Worm (Caenorhabditis elegans): ENCODE results near the gene aexr-2.

The aexr-2 gene

ce11 chrX:6672519-6672918 is 41.2 kb upstream of the aexr-2 start, which contains the start of gene col-172:
col-172 (plus strand) TSS chrX:6672819.
- TF ChIP-seq mep-1 (tag; optimal IDR thresholded peaks at IDR 0.05) (no peak), dmd-6 (GFP tag; IDR thresholded peaks at IDR 0.05) (no peak), hlh-11 (tag; optimal IDR thresholded peaks at IDR 0.05) (no peak), fkh-10 (GFP tag; optimal IDR thresholded peaks at IDR 0.05) (no peak), snpc-4 (tag; optimal IDR thresholded peaks at IDR 0.05) (no peak), arid-1 (GFP tag; conservative IDR thresholded peaks at IDR 0.05) (no peak), aha-1 (tag) (no peak), pha-4 (GFP tag; IDR thresholded peaks at IDR 0.05) (no peak), pha-4 (tag; optimal IDR thresholded peaks at IDR 0.05) (no peak), dve-1 (tag; optimal IDR thresholded peaks at IDR 0.05; ENCODE audit: insufficient read depth) (no peak), snpc-1.2 (GFP tag; IDR thresholded peaks at IDR 0.05) (no peak), egl-27 (tag; optimal IDR thresholded peaks at IDR 0.05) (no peak), F37D6.2 (tag; optimal IDR thresholded peaks at IDR 0.05) (no peak), hmg-1.1 (GFP tag; IDR thresholded peaks at IDR 0.05) (no peak)

- TF ChIP-seq pqm-1 (tag; optimal IDR thresholded peaks at IDR 0.05) (no peak), unc-62 (GFP tag; optimal IDR thresholded peaks at IDR 0.05 in 1 of 2) (peak in 1 of 2 experiments; percentile 92), unc-62 (tag; optimal IDR thresholded peaks at IDR 0.05) (no peak), hmg-1.1 (GFP tag; IDR thresholded peaks at IDR 0.05) (no peak), daf-12 (tag; optimal IDR thresholded peaks at IDR 0.05) (no peak), rbr-2 (tag; optimal IDR thresholded peaks at IDR 0.05) (no peak)
Observed at ce11 chrX:6671717-6672116, 40.4 kb upstream of the aexr-2 start.

ce11 chrX:6669366-6669765 is 38.0 kb upstream of the aexr-2 start:
- TF ChIP-seq hmg-1.1 (GFP tag; IDR thresholded peaks at IDR 0.05) (no peak), pha-4 (GFP tag; IDR thresholded peaks at IDR 0.05) (no peak), pha-4 (tag; optimal IDR thresholded peaks at IDR 0.05) (no peak), lin-29 (GFP tag; IDR thresholded peaks at IDR 0.05) (no peak), F37D6.2 (tag; optimal IDR thresholded peaks at IDR 0.05) (no peak), snpc-4 (tag; optimal IDR thresholded peaks at IDR 0.05) (no peak), Y105C5A.15 (GFP tag; IDR thresholded peaks at IDR 0.05) (no peak), aha-1 (tag) (no peak), mxl-3 (GFP tag; optimal IDR thresholded peaks at IDR 0.05) (no peak), daf-8 (GFP tag; IDR thresholded peaks at IDR 0.05) (no peak), R02D3.7 (tag; optimal IDR thresholded peaks at IDR 0.05) (no peak), zfp-2 (tag; optimal IDR thresholded peaks at IDR 0.05) (no peak), php-3 (GFP tag; IDR thresholded peaks at IDR 0.05) (no peak), T20F7.1 (GFP tag; optimal IDR thresholded peaks at IDR 0.05) (no peak), arid-1 (GFP tag; conservative IDR thresholded peaks at IDR 0.05) (no peak)

- TF ChIP-seq dmd-9 (GFP tag; IDR thresholded peaks at IDR 0.05) (no peak), gei-8 (GFP tag; optimal IDR thresholded peaks at IDR 0.05) (no peak), F26F4.8 (GFP tag; conservative IDR thresholded peaks at IDR 0.05) (0 out of 2 replicates have a peak, but pooled peaks have one; percentile 11), arid-1 (GFP tag; conservative IDR thresholded peaks at IDR 0.05) (no peak), set-16 (GFP tag; IDR thresholded peaks at IDR 0.05) (peak; percentile 74), nhr-10 (tag; optimal IDR thresholded peaks at IDR 0.05) (no peak), T20F7.1 (GFP tag; optimal IDR thresholded peaks at IDR 0.05) (no peak)
Observed at ce11 chrX:6668911-6669310, 37.6 kb upstream of the aexr-2 start, which contains the start of gene nhr-137. nhr-137 (minus strand) TSS chrX:6669011.

- TF ChIP-seq fos-1 (tag; optimal IDR thresholded peaks at IDR 0.05), result no peak
- TF ChIP-seq dpl-1 (GFP tag; optimal IDR thresholded peaks at IDR 0.05), result no peak
- TF ChIP-seq Y5F2A.4 (GFP tag; optimal IDR thresholded peaks at IDR 0.05), result no peak
- peak; percentile 54 for TF ChIP-seq dve-1 (tag; optimal IDR thresholded peaks at IDR 0.05; ENCODE audit: insufficient read depth)
- no peak for TF ChIP-seq cey-2 (tag; optimal IDR thresholded peaks at IDR 0.05; ENCODE audit: borderline replicate concordance, insufficient read depth)
- no peak for TF ChIP-seq fkh-10 (GFP tag; optimal IDR thresholded peaks at IDR 0.05)
- no peak for TF ChIP-seq F26F4.8 (GFP tag; conservative IDR thresholded peaks at IDR 0.05)
- TF ChIP-seq mes-2 (tag; optimal IDR thresholded peaks at IDR 0.05; ENCODE audit: poor library complexity, severe bottlenecking), result no peak
- TF ChIP-seq hlh-11 (tag; optimal IDR thresholded peaks at IDR 0.05), result peak; percentile 65
- TF ChIP-seq Y105C5A.15 (GFP tag; IDR thresholded peaks at IDR 0.05), result no peak
- peak; percentile 85 for TF ChIP-seq pqm-1 (tag; optimal IDR thresholded peaks at IDR 0.05)
- TF ChIP-seq egl-27 (tag; optimal IDR thresholded peaks at IDR 0.05), result no peak
- TF ChIP-seq nhr-10 (tag; optimal IDR thresholded peaks at IDR 0.05), result no peak
- TF ChIP-seq hmg-1.1 (GFP tag; IDR thresholded peaks at IDR 0.05), result no peak
- peak; percentile 75 for TF ChIP-seq nhr-28 (tag; optimal IDR thresholded peaks at IDR 0.05)
- no peak for TF ChIP-seq zfp-2 (tag; optimal IDR thresholded peaks at IDR 0.05)
- no peak for TF ChIP-seq F49E8.2 (tag; optimal IDR thresholded peaks at IDR 0.05; ENCODE audit: borderline replicate concordance)
- TF ChIP-seq pha-4 (GFP tag; IDR thresholded peaks at IDR 0.05), result no peak
- no peak for TF ChIP-seq pha-4 (tag; optimal IDR thresholded peaks at IDR 0.05)
- TF ChIP-seq R02D3.7 (tag; optimal IDR thresholded peaks at IDR 0.05), result no peak
- TF ChIP-seq ceh-82 (tag; optimal IDR thresholded peaks at IDR 0.05), result no peak
- TF ChIP-seq ceh-20 (GFP tag; IDR thresholded peaks at IDR 0.05), result no peak
- no peak for TF ChIP-seq nhr-42 (GFP tag; IDR thresholded peaks at IDR 0.05)
Observed at ce11 chrX:6667468-6667867, 36.1 kb upstream of the aexr-2 start.
